Worm (Caenorhabditis elegans) whole organism, L4 larva: ENCODE measurements around the gene Y116A8C.24.

Experiments used
- F49E8.2 ChIP-seq: sonication (generic microtip); optimal IDR thresholded peaks from 2 replicates; lab custom pipeline; 2016; ENCODE audit warnings: missing compliant biosample characterization, mild to moderate bottlenecking, missing genetic modification characterization, borderline replicate concordance
- R02D3.7 ChIP-seq: fragments of 150-350 bp; sonication (generic microtip); optimal IDR thresholded peaks from 3 replicates; lab custom pipeline; 2014; ENCODE audit warnings: missing biosample characterization, missing genetic modification characterization
- ama-1 ChIP-seq: fragments of 150-350 bp; optimal IDR thresholded peaks from 2 replicates; lab custom pipeline; 2014; ENCODE audit warnings: inconsistent platforms, mixed read lengths
- ces-1 ChIP-seq: fragments of 150-350 bp; sonication (generic microtip); optimal IDR thresholded peaks from 4 replicates; lab custom pipeline; 2014; ENCODE audit warnings: missing biosample characterization, missing genetic modification reagents, missing genetic modification characterization
- dve-1 ChIP-seq: sonication (generic microtip); optimal IDR thresholded peaks from 2 replicates; lab custom pipeline; 2017; ENCODE audit warnings: antibody characterized with exemption, mild to moderate bottlenecking, missing genetic modification characterization, missing compliant biosample characterization; ENCODE audit not compliant: insufficient read depth
- nhr-6 ChIP-seq: fragments of 150-350 bp; optimal IDR thresholded peaks from 2 replicates; lab custom pipeline; 2014; ENCODE audit warnings: missing biosample characterization, missing genetic modification characterization
- pha-4 ChIP-seq, 2 experiments: fragments of 150-350 bp in 1 of 2; fragments of 200-800 bp in 1 of 2; sonication (Bioruptor generic) in 1 of 2; IDR thresholded peaks in 1 of 2; optimal IDR thresholded peaks in 1 of 2; 2 replicates each; pipeline versions ENCODE4 v1.3.6 to Lab custom; 2014 to 2022; ENCODE audit warnings: missing genetic modification characterization in 2 of 2, missing genetic modification reagents in 2 of 2, missing biosample characterization in 1 of 2, missing compliant biosample characterization in 1 of 2
- tag-97 ChIP-seq: fragments of 200-800 bp; sonication (Bioruptor generic); IDR thresholded peaks from 2 replicates; pipeline ENCODE4 v1.3.6; 2022; ENCODE audit warnings: missing genetic modification characterization, missing compliant biosample characterization

- TF ChIP-seq nhr-6 (tag; lab: Kevin White, UChicago) (no peak), tag-97 (no peak), F49E8.2 (peak; percentile 3), ama-1 (lab: Kevin White, UChicago) (no peak), pha-4 (GFP tag; IDR thresholded peaks at IDR 0.05; lab: Robert Waterston, UW) (peak; percentile 60; the same call in 1 of the 2 replicates), pha-4 (tag; optimal IDR thresholded peaks at IDR 0.05; lab: Kevin White, UChicago) (no peak), dve-1 (peak; percentile 48), R02D3.7 (tag; lab: Kevin White, UChicago) (no peak), ces-1 (GFP tag; lab: Kevin White, UChicago) (no peak)
Measured at ce11 chrIV:17087384-17088099, 16.9 kb upstream of the Y116A8C.24 start, which contains the start of the genes snx-13 and snr-1.
